Fruit fly (Drosophila melanogaster) whole organism, pupa: ENCODE data around the gene SNCF.
A peak's percentile ranks its signal among the peaks of the same experiment; 100 is the strongest.

Source experiments
- CG10348 ChIP-seq: fragments of 200-800 bp; sonication (Bioruptor generic); IDR thresholded peaks from 2 replicates; pipeline ENCODE4 v1.3.6; 2022; ENCODE audit warnings: missing biosample characterization, missing genetic modification characterization
- CG12605 ChIP-seq: fragments of 200-800 bp; sonication (Bioruptor generic); IDR thresholded peaks from 2 replicates; pipeline ENCODE4 v1.3.6; 2022; ENCODE audit warnings: missing biosample characterization, missing genetic modification characterization
- CG13204 ChIP-seq: fragments of 200-800 bp; sonication (Bioruptor generic); optimal IDR thresholded peaks from 2 replicates; lab custom pipeline; 2018; ENCODE audit warnings: missing biosample characterization, mild to moderate bottlenecking, missing genetic modification characterization, moderate library complexity
- CG14655 ChIP-seq: fragments of 200-800 bp; sonication (Bioruptor generic); optimal IDR thresholded peaks from 3 replicates; lab custom pipeline; 2017; ENCODE audit warnings: mild to moderate bottlenecking, missing biosample characterization, missing genetic modification reagents, missing genetic modification characterization
- CG15710 ChIP-seq: fragments of 200-800 bp; sonication (Bioruptor generic); optimal IDR thresholded peaks from 2 replicates; lab custom pipeline; 2018; ENCODE audit warnings: missing biosample characterization, mild to moderate bottlenecking, missing genetic modification characterization, moderate library complexity
- CG17806 ChIP-seq: fragments of 200-800 bp; sonication (Bioruptor generic); optimal IDR thresholded peaks from 2 replicates; lab custom pipeline; 2018; ENCODE audit warnings: missing biosample characterization, mild to moderate bottlenecking, missing genetic modification characterization, moderate library complexity
- CG32121 ChIP-seq: fragments of 200-800 bp; sonication (Bioruptor generic); IDR thresholded peaks from 2 replicates; pipeline ENCODE4 v1.3.6; 2022; ENCODE audit warnings: missing biosample characterization, missing genetic modification characterization
- CG34367 ChIP-seq: fragments of 200-800 bp; sonication (Bioruptor generic); optimal IDR thresholded peaks from 2 replicates; lab custom pipeline; 2018; ENCODE audit warnings: missing biosample characterization, mild to moderate bottlenecking, missing genetic modification characterization
- CG4496 ChIP-seq: fragments of 200-800 bp; sonication (Bioruptor generic); IDR thresholded peaks from 3 replicates; pipeline ENCODE4 v1.3.6; 2022; ENCODE audit warnings: missing biosample characterization, missing genetic modification characterization
- CG8159 ChIP-seq: fragments of 200-800 bp; sonication (Bioruptor generic); optimal IDR thresholded peaks from 3 replicates; lab custom pipeline; 2018; ENCODE audit warnings: missing biosample characterization, mild to moderate bottlenecking, missing genetic modification characterization, moderate library complexity
- CG8301 ChIP-seq: fragments of 200-800 bp; sonication (Bioruptor generic); optimal IDR thresholded peaks from 2 replicates; lab custom pipeline; 2018; ENCODE audit warnings: missing biosample characterization, mild to moderate bottlenecking, missing genetic modification characterization
- CG9948 ChIP-seq: fragments of 200-800 bp; sonication (Bioruptor generic); optimal IDR thresholded peaks from 2 replicates; lab custom pipeline; 2018; ENCODE audit warnings: missing biosample characterization, mild to moderate bottlenecking, missing genetic modification characterization, moderate library complexity
- D1 ChIP-seq: fragments of 200-800 bp; sonication (Bioruptor generic); optimal IDR thresholded peaks from 2 replicates; lab custom pipeline; 2018; ENCODE audit warnings: missing biosample characterization, mild to moderate bottlenecking, missing genetic modification characterization, moderate library complexity
- EcR ChIP-seq: fragments of 200-800 bp; sonication (Bioruptor generic); optimal IDR thresholded peaks from 3 replicates; lab custom pipeline; 2019; ENCODE audit warnings: missing biosample characterization, missing genetic modification characterization, mild to moderate bottlenecking, moderate library complexity, missing genetic modification reagents
- Ets98B ChIP-seq: fragments of 200-800 bp; sonication (Bioruptor generic); IDR thresholded peaks from 2 replicates; pipeline ENCODE4 v1.3.6; 2022; ENCODE audit warnings: missing biosample characterization, missing genetic modification characterization
- Pif1A ChIP-seq: fragments of 200-800 bp; sonication (Bioruptor generic); optimal IDR thresholded peaks from 3 replicates; lab custom pipeline; 2016; ENCODE audit warnings: missing biosample characterization, missing genetic modification characterization
- Pif1B ChIP-seq: fragments of 200-800 bp; sonication (Bioruptor generic); optimal IDR thresholded peaks from 3 replicates; lab custom pipeline; 2016; ENCODE audit warnings: missing biosample characterization, missing genetic modification characterization
- Snoo ChIP-seq: fragments of 200-800 bp; sonication (Bioruptor generic); optimal IDR thresholded peaks from 3 replicates; lab custom pipeline; 2017; ENCODE audit warnings: missing biosample characterization, mild to moderate bottlenecking, missing genetic modification characterization, inconsistent platforms
- fd96Ca ChIP-seq: fragments of 200-800 bp; sonication (Bioruptor generic); IDR thresholded peaks from 3 replicates; pipeline ENCODE4 v1.3.6; 2022; ENCODE audit warnings: missing biosample characterization, missing genetic modification characterization
- gl ChIP-seq: fragments of 200-800 bp; sonication (Bioruptor generic); optimal IDR thresholded peaks from 2 replicates; lab custom pipeline; 2018; ENCODE audit warnings: missing biosample characterization, mild to moderate bottlenecking, missing genetic modification characterization
- rn ChIP-seq: fragments of 200-800 bp; sonication (Bioruptor generic); IDR thresholded peaks from 2 replicates; pipeline ENCODE4 v1.3.6; 2022; ENCODE audit warnings: missing biosample characterization, missing genetic modification characterization

SNCF gene

dm6 chr3L:13400872-13401418 lies 22.6 kb downstream of the SNCF start, which contains the start of gene sens:
Gene sens, minus strand, starts transcription at chr3L:13401125.
- TF ChIP-seq EcR (no peak), Snoo (tag; lab: Kevin White, UChicago) (peak; percentile 27)

dm6 chr3L:13403141-13403867 lies 24.9 kb downstream of the SNCF start:
- TF ChIP-seq CG9948 (tag; lab: Kevin White, UChicago) (no peak), CG17806 (tag; lab: Kevin White, UChicago) (no peak), Ets98B (no peak), CG15710 (tag; lab: Kevin White, UChicago) (no peak), CG8159 (peak; percentile 20), CG4496 (GFP tag; lab: Robert Waterston, UW) (peak; percentile 69)

dm6 chr3L:13406873-13407272 lies 28.5 kb downstream of the SNCF start:
- TF ChIP-seq fd96Ca (GFP tag; lab: Robert Waterston, UW) (no peak), CG9948 (tag; lab: Kevin White, UChicago) (peak; percentile 40), Ets98B (no peak), rn (GFP tag; lab: Robert Waterston, UW) (no peak), CG15710 (tag; lab: Kevin White, UChicago) (peak; percentile 52), CG8159 (peak; percentile 72), CG17806 (tag; lab: Kevin White, UChicago) (peak; percentile 46), CG34367 (peak; percentile 35), CG4496 (GFP tag; lab: Robert Waterston, UW) (no peak), EcR (no peak), Pif1B (GFP tag; lab: Kevin White, UChicago) (peak; percentile 42), gl (tag; lab: Kevin White, UChicago) (no peak), CG8301 (tag; lab: Kevin White, UChicago) (peak; percentile 29), CG14655 (GFP tag; lab: Kevin White, UChicago) (peak; percentile 67), CG13204 (GFP tag; lab: Kevin White, UChicago) (peak; percentile 7), Snoo (tag; lab: Kevin White, UChicago) (peak; percentile 41), CG10348 (no peak), D1 (tag; lab: Kevin White, UChicago) (peak; percentile 26), Pif1A (peak; percentile 38), CG32121 (GFP tag; lab: Robert Waterston, UW) (no peak), CG12605 (GFP tag; lab: Robert Waterston, UW) (no peak)

- TF ChIP-seq Pif1B (GFP tag; lab: Kevin White, UChicago) (peak; percentile 11), CG4496 (GFP tag; lab: Robert Waterston, UW) (no peak), CG32121 (GFP tag; lab: Robert Waterston, UW) (no peak), CG13204 (GFP tag; lab: Kevin White, UChicago) (no peak), CG8159 (peak; percentile 66), Snoo (tag; lab: Kevin White, UChicago) (peak; percentile 51), Pif1A (no peak), CG15710 (tag; lab: Kevin White, UChicago) (peak; percentile 52), EcR (no peak), CG17806 (tag; lab: Kevin White, UChicago) (peak; percentile 7), CG34367 (peak; percentile 4), CG9948 (tag; lab: Kevin White, UChicago) (peak; percentile 5), gl (tag; lab: Kevin White, UChicago) (no peak), D1 (tag; lab: Kevin White, UChicago) (no peak)
Measured at dm6 chr3L:13409809-13410521, 31.6 kb downstream of the SNCF start.

dm6 chr3L:13410999-13411398 lies 32.6 kb downstream of the SNCF start:
- TF ChIP-seq CG13204 (GFP tag; lab: Kevin White, UChicago) (no peak), Snoo (tag; lab: Kevin White, UChicago) (no peak), CG9948 (tag; lab: Kevin White, UChicago) (no peak), CG12605 (GFP tag; lab: Robert Waterston, UW) (no peak), CG14655 (GFP tag; lab: Kevin White, UChicago) (no peak), CG8159 (no peak), D1 (tag; lab: Kevin White, UChicago) (peak; percentile 93), CG4496 (GFP tag; lab: Robert Waterston, UW) (no peak), Ets98B (no peak), Pif1B (GFP tag; lab: Kevin White, UChicago) (no peak), Pif1A (no peak), EcR (peak; percentile 25), CG34367 (no peak), rn (GFP tag; lab: Robert Waterston, UW) (no peak), fd96Ca (GFP tag; lab: Robert Waterston, UW) (no peak), CG8301 (tag; lab: Kevin White, UChicago) (no peak)
